Worm (Caenorhabditis elegans) whole organism, young adult: Measurements from ENCODE around the gene srz-16.

Experiments
- aptf-2 ChIP-seq: fragments of 200-800 bp; sonication (Bioruptor generic); conservative IDR thresholded peaks from 2 replicates; pipeline ENCODE4 v1.3.6; 2022; ENCODE audit warnings: missing genetic modification reagents, missing genetic modification characterization, missing compliant biosample characterization
- chd-7 ChIP-seq: sonication (generic microtip); optimal IDR thresholded peaks from 2 replicates; lab custom pipeline; 2016; ENCODE audit warnings: mild to moderate bottlenecking, missing genetic modification characterization, moderate library complexity, missing compliant biosample characterization
- unc-62 ChIP-seq: fragments of 150-350 bp; optimal IDR thresholded peaks from 2 replicates; lab custom pipeline; 2014; ENCODE audit warnings: missing biosample characterization, missing genetic modification reagents, missing genetic modification characterization
- ztf-3 ChIP-seq: fragments of 200-800 bp; sonication (Bioruptor generic); optimal IDR thresholded peaks from 2 replicates; lab custom pipeline; 2018; ENCODE audit warnings: mild to moderate bottlenecking, missing genetic modification characterization, missing compliant biosample characterization

ce11 chrV:20186579-20186978, at the start of gene srz-16:
- TF ChIP-seq ztf-3 (GFP tag; lab: Kevin White, UChicago) (no peak), chd-7 (tag; lab: Kevin White, UChicago) (no peak), unc-62 (GFP tag; lab: Kevin White, UChicago) (no peak), aptf-2 (GFP tag; lab: Robert Waterston, UW) (no peak)
